Worm (Caenorhabditis elegans) whole organism, L3 larva: ENCODE data around the gene top-3.

Experiments
- R02D3.7 ChIP-seq: fragments of 150-350 bp; optimal IDR thresholded peaks from 2 replicates; lab custom pipeline; 2014; ENCODE audit warnings: missing biosample characterization, missing genetic modification characterization
- aly-2 ChIP-seq: fragments of 150-350 bp; optimal IDR thresholded peaks from 2 replicates; lab custom pipeline; 2014; ENCODE audit warnings: missing biosample characterization, missing genetic modification characterization
- ceh-28 ChIP-seq: fragments of 150-350 bp; optimal IDR thresholded peaks from 2 replicates; lab custom pipeline; 2014; ENCODE audit warnings: missing biosample characterization, missing genetic modification reagents, missing genetic modification characterization
- egl-27 ChIP-seq: sonication (generic microtip); optimal IDR thresholded peaks from 4 replicates; lab custom pipeline; 2017; ENCODE audit warnings: missing biosample characterization, missing genetic modification reagents, missing genetic modification characterization
- elt-3 ChIP-seq, 3 experiments: fragments of 150-350 bp in 1 of 3; sonication (generic microtip) in 2 of 3; optimal IDR thresholded peaks; 2 replicates in 2 of 3; 4 replicates in 1 of 3; lab custom pipeline; 2014 to 2017; ENCODE audit warnings: missing biosample characterization in 3 of 3, missing genetic modification characterization in 3 of 3
- eor-1 ChIP-seq, 2 experiments: fragments of 150-350 bp; optimal IDR thresholded peaks; 2 replicates each; lab custom pipeline; 2014 to 2018; ENCODE audit warnings: missing biosample characterization in 2 of 2, missing genetic modification characterization in 2 of 2
- jun-1 ChIP-seq: fragments of 150-350 bp; optimal IDR thresholded peaks from 2 replicates; lab custom pipeline; 2014; ENCODE audit warnings: missing biosample characterization, missing genetic modification reagents, missing genetic modification characterization
- lin-39 ChIP-seq: fragments of 150-350 bp; optimal IDR thresholded peaks from 2 replicates; lab custom pipeline; 2018; ENCODE audit warnings: missing biosample characterization, missing genetic modification reagents, missing genetic modification characterization
- nfya-1 ChIP-seq: sonication (generic microtip); optimal IDR thresholded peaks from 2 replicates; lab custom pipeline; 2017; ENCODE audit warnings: missing genetic modification characterization, mild to moderate bottlenecking, missing compliant biosample characterization, antibody characterized with exemption, moderate library complexity; ENCODE audit not compliant: insufficient read depth
- nhr-11 ChIP-seq: fragments of 150-350 bp; optimal IDR thresholded peaks from 2 replicates; lab custom pipeline; 2014; ENCODE audit warnings: missing biosample characterization, missing genetic modification characterization
- nhr-12 ChIP-seq: fragments of 150-350 bp; optimal IDR thresholded peaks from 2 replicates; lab custom pipeline; 2014; ENCODE audit warnings: missing biosample characterization, missing genetic modification characterization
- nhr-43 ChIP-seq: sonication (generic microtip); optimal IDR thresholded peaks from 2 replicates; lab custom pipeline; 2016; ENCODE audit warnings: mild to moderate bottlenecking, missing genetic modification characterization, missing compliant biosample characterization; ENCODE audit not compliant: poor library complexity, severe bottlenecking
- nhr-67 ChIP-seq: fragments of 150-350 bp; optimal IDR thresholded peaks from 2 replicates; lab custom pipeline; 2014; ENCODE audit warnings: missing biosample characterization, missing genetic modification characterization
- nhr-76 ChIP-seq: fragments of 150-350 bp; sonication (generic microtip); optimal IDR thresholded peaks from 5 replicates; lab custom pipeline; 2014; ENCODE audit warnings: missing biosample characterization, missing genetic modification characterization
- pha-4 ChIP-seq: fragments of 150-350 bp; optimal IDR thresholded peaks from 2 replicates; lab custom pipeline; 2014; ENCODE audit warnings: missing biosample characterization, missing genetic modification reagents, missing genetic modification characterization
- pqm-1 ChIP-seq: fragments of 150-350 bp; optimal IDR thresholded peaks from 2 replicates; lab custom pipeline; 2017; ENCODE audit warnings: missing biosample characterization, missing genetic modification characterization, inconsistent platforms
- sea-2 ChIP-seq: fragments of 150-350 bp; sonication (generic microtip); optimal IDR thresholded peaks from 4 replicates; lab custom pipeline; 2014; ENCODE audit warnings: missing biosample characterization, missing genetic modification reagents, missing genetic modification characterization
- snpc-4 ChIP-seq: fragments of 150-350 bp; optimal IDR thresholded peaks from 2 replicates; lab custom pipeline; 2014; ENCODE audit warnings: missing biosample characterization, missing genetic modification characterization
- unc-62 ChIP-seq: fragments of 150-350 bp; sonication (generic microtip); optimal IDR thresholded peaks from 4 replicates; lab custom pipeline; 2014; ENCODE audit warnings: missing biosample characterization, missing genetic modification reagents, missing genetic modification characterization
- ztf-11 ChIP-seq: fragments of 150-350 bp; optimal IDR thresholded peaks from 2 replicates; lab custom pipeline; 2014; ENCODE audit warnings: missing biosample characterization, missing genetic modification characterization
- ztf-4 ChIP-seq: fragments of 150-350 bp; optimal IDR thresholded peaks from 2 replicates; lab custom pipeline; 2014; ENCODE audit warnings: missing biosample characterization, missing genetic modification characterization

top-3 gene

DNA sequence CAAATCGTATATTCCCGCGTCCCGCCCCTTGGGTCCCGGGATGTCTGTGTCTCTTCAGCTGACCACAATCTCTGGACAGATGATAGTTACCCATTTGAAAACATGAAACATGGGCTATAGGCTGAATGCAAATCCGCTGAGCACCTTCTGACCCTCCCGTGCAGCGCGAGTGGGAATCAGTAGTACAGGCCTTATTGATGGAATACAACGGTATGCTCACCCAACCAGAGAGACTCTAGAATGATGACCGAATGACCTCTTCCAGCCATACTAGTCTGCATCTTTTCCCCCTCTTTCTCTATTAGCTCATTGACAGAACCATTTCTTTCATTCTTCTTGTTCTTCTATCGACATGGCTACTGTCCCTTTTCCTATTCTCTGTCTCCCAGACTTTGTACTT lies 52.8 kb downstream of the top-3 start, which contains the start of gene sdz-33:
Gene sdz-33, plus strand, starts transcription at position 301 of the 400 bp plus-strand sequence.
- TF ChIP-seq elt-3 (tag; optimal IDR thresholded peaks at IDR 0.05; lab: Kevin White, UChicago) (no peak), ztf-11 (tag; lab: Kevin White, UChicago) (no peak), egl-27 (tag; lab: Kevin White, UChicago) (no peak), pqm-1 (no peak), eor-1 (tag; optimal IDR thresholded peaks at IDR 0.05; lab: Kevin White, UChicago) (no peak), aly-2 (tag; lab: Kevin White, UChicago) (no peak), nhr-67 (tag; lab: Kevin White, UChicago) (no peak), nhr-76 (tag; lab: Kevin White, UChicago) (no peak), snpc-4 (no peak), jun-1 (no peak), ztf-4 (tag; lab: Kevin White, UChicago) (no peak), nhr-12 (tag; lab: Kevin White, UChicago) (no peak), nfya-1 (no peak), pha-4 (tag; lab: Kevin White, UChicago) (no peak), unc-62 (GFP tag; lab: Kevin White, UChicago) (no peak)

DNA sequence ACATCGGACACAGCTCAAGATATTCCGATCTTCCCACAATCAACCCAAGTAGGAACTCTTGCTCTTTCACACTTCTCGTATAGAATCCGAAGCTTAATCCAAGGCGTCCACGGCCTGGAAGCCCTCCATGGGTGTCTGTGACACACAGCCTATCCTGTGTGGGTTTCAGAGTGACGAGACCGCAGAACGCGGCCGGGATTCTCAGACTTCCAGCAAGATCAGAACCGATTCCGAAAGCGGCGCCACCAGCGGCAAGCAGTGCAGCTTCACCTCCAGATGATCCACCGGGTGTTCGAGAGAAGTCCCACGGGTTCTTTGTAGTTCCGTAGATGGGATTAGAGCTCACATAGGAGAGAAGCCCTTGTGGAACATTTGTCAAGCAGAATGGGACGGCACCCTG lies 57.2 kb downstream of the top-3 start:
- TF ChIP-seq egl-27 (tag; lab: Kevin White, UChicago) (no peak), nhr-43 (tag; lab: Kevin White, UChicago) (no peak), lin-39 (tag; lab: Kevin White, UChicago) (no peak), sea-2 (no peak), jun-1 (no peak), pha-4 (tag; lab: Kevin White, UChicago) (no peak), elt-3 (tag; optimal IDR thresholded peaks at IDR 0.05; lab: Kevin White, UChicago) (no peak)

DNA sequence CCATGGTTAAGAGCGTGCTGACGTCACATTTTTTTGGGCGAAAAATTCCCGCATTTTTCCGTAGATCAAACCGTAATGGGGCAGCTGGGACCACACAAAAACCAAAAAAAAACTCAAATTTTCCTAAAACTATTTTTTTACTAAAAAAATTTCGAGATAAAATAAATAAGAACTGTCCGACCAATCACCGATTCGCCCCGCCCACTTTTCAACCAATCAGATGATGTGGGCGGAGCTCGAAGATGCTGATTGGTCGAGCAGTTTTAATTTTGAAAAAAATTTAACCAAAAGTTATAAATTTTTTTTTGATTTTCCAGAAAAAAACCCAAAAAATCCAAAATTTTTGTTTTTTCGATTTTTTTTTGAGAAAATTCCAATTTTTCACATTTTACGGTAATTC lies 60.0 kb downstream of the top-3 start:
- TF ChIP-seq R02D3.7 (tag; lab: Kevin White, UChicago) (no peak), nhr-11 (tag; lab: Kevin White, UChicago) (no peak), nfya-1 (peak; percentile 83), ceh-28 (tag; lab: Kevin White, UChicago) (no peak), lin-39 (tag; lab: Kevin White, UChicago) (no peak), jun-1 (no peak)
- TF ChIP-seq, all 47 proteins: peak for 1
